Fruit fly (Drosophila melanogaster) whole organism, embryonic: Measurements from ENCODE around the gene CG4270.

ENCODE experiments used
- CG10209 ChIP-seq: fragments of 200-800 bp; sonication (Bioruptor generic); optimal IDR thresholded peaks from 3 replicates; lab custom pipeline; 2017; ENCODE audit warnings: missing biosample characterization, mild to moderate bottlenecking, missing genetic modification characterization, missing genetic modification reagents
- CG12155 ChIP-seq: fragments of 200-800 bp; sonication (Bioruptor generic); optimal IDR thresholded peaks from 3 replicates; lab custom pipeline; 2016; ENCODE audit warnings: missing biosample characterization, missing genetic modification characterization
- CG12942 ChIP-seq: fragments of 200-800 bp; sonication (Bioruptor generic); optimal IDR thresholded peaks from 3 replicates; lab custom pipeline; 2016; ENCODE audit warnings: missing biosample characterization, missing genetic modification characterization
- CG13296 ChIP-seq: fragments of 200-800 bp; sonication (Bioruptor generic); optimal IDR thresholded peaks from 3 replicates; lab custom pipeline; 2018; ENCODE audit warnings: missing biosample characterization, mild to moderate bottlenecking, missing genetic modification characterization
- CG15601 ChIP-seq: fragments of 200-800 bp; sonication (Bioruptor generic); optimal IDR thresholded peaks from 3 replicates; lab custom pipeline; 2019; ENCODE audit warnings: missing biosample characterization, mild to moderate bottlenecking, missing genetic modification characterization, moderate library complexity
- CG18599 ChIP-seq: fragments of 200-800 bp; sonication (Bioruptor generic); optimal IDR thresholded peaks from 3 replicates; lab custom pipeline; 2017; ENCODE audit warnings: missing biosample characterization, missing genetic modification characterization, mild to moderate bottlenecking, moderate library complexity, missing genetic modification reagents
- CG30403 ChIP-seq: fragments of 200-800 bp; sonication (Bioruptor generic); optimal IDR thresholded peaks from 3 replicates; lab custom pipeline; 2016; ENCODE audit warnings: missing biosample characterization, missing genetic modification characterization
- CG31441 ChIP-seq: fragments of 200-800 bp; sonication (Bioruptor generic); IDR thresholded peaks from 2 replicates; pipeline ENCODE4 v1.3.6; 2022; ENCODE audit warnings: missing biosample characterization, missing genetic modification characterization
- CG32767 ChIP-seq: fragments of 200-800 bp; sonication (Bioruptor generic); IDR thresholded peaks from 2 replicates; pipeline ENCODE4 v1.3.6; 2022; ENCODE audit warnings: missing biosample characterization, missing genetic modification characterization
- CG32772 ChIP-seq: fragments of 200-800 bp; sonication (Bioruptor generic); IDR thresholded peaks from 2 replicates; pipeline ENCODE4 v1.3.6; 2022; ENCODE audit warnings: missing biosample characterization, missing genetic modification characterization
- CG33213 ChIP-seq: fragments of 200-800 bp; sonication (Bioruptor generic); optimal IDR thresholded peaks from 3 replicates; lab custom pipeline; 2016; ENCODE audit warnings: missing biosample characterization, missing genetic modification characterization
- CG34224 ChIP-seq: fragments of 200-800 bp; sonication (Bioruptor generic); IDR thresholded peaks from 3 replicates; pipeline ENCODE4 v1.3.6; 2022; ENCODE audit warnings: missing biosample characterization, missing genetic modification characterization; ENCODE audit not compliant: partially characterized antibody
- CG8290 ChIP-seq, 3 experiments: fragments of 200-800 bp; sonication (Bioruptor generic); optimal IDR thresholded peaks; 2 replicates each; lab custom pipeline; 2016 to 2019; ENCODE audit warnings: missing biosample characterization in 3 of 3, missing genetic modification characterization in 3 of 3, mild to moderate bottlenecking in 2 of 3, moderate library complexity in 1 of 3
- CG8388 ChIP-seq: fragments of 200-800 bp; sonication (Bioruptor generic); optimal IDR thresholded peaks from 2 replicates; lab custom pipeline; 2019; ENCODE audit warnings: missing biosample characterization, mild to moderate bottlenecking, missing genetic modification characterization, moderate library complexity
- Deaf1 ChIP-seq: fragments of 200-800 bp; optimal IDR thresholded peaks from 3 replicates; lab custom pipeline; 2019; ENCODE audit warnings: missing biosample characterization, mild to moderate bottlenecking, missing genetic modification characterization, moderate library complexity
- Dref ChIP-seq: fragments of 200-800 bp; sonication (Bioruptor generic); IDR thresholded peaks from 2 replicates; pipeline ENCODE4 v1.3.6; 2022; ENCODE audit warnings: missing biosample characterization, missing genetic modification characterization
- Ets65A ChIP-seq: fragments of 200-800 bp; sonication (Bioruptor generic); peaks from one replicate; lab custom pipeline; 2016; ENCODE audit warnings: missing biosample characterization, missing genetic modification characterization
- H2.0 ChIP-seq: fragments of 200-800 bp; sonication (Bioruptor generic); IDR thresholded peaks from 2 replicates; pipeline ENCODE4 v1.3.6; 2022; ENCODE audit warnings: missing biosample characterization, missing genetic modification characterization
- Hmr ChIP-seq: fragments of 200-800 bp; sonication (Bioruptor generic); optimal IDR thresholded peaks from 3 replicates; lab custom pipeline; 2017; ENCODE audit warnings: mild to moderate bottlenecking, missing biosample characterization, missing genetic modification reagents, missing genetic modification characterization
- Lim3 ChIP-seq: fragments of 200-800 bp; sonication (Bioruptor generic); IDR thresholded peaks from 2 replicates; pipeline ENCODE4 v1.3.6; 2022; ENCODE audit warnings: missing biosample characterization, missing genetic modification characterization
- MBD-R2 ChIP-seq: fragments of 200-800 bp; sonication (Bioruptor generic); IDR thresholded peaks from 2 replicates; pipeline ENCODE4 v1.3.6; 2022; ENCODE audit warnings: missing biosample characterization, missing genetic modification characterization
- Med ChIP-seq: fragments of 200-800 bp; sonication (Bioruptor generic); peaks from one replicate; lab custom pipeline; 2016; ENCODE audit warnings: missing biosample characterization, missing genetic modification characterization, mild to moderate bottlenecking, inconsistent platforms, moderate library complexity
- Nf-YC ChIP-seq: fragments of 200-800 bp; optimal IDR thresholded peaks from 3 replicates; lab custom pipeline; 2019; ENCODE audit warnings: missing biosample characterization, mild to moderate bottlenecking, missing genetic modification characterization, moderate library complexity
- Oaz ChIP-seq: fragments of 200-800 bp; sonication (Bioruptor generic); IDR thresholded peaks from 2 replicates; pipeline ENCODE4 v1.3.6; 2022; ENCODE audit warnings: missing biosample characterization, missing genetic modification characterization
- Pdp1 ChIP-seq, 2 experiments: fragments of 200-800 bp; sonication (Bioruptor generic); optimal IDR thresholded peaks; 3 replicates each; lab custom pipeline; 2016; ENCODE audit warnings: missing biosample characterization in 2 of 2, missing genetic modification characterization in 2 of 2, mild to moderate bottlenecking in 1 of 2, moderate library complexity in 1 of 2
- Ptx1 ChIP-seq: fragments of 200-800 bp; sonication (Bioruptor generic); IDR thresholded peaks from 2 replicates; pipeline ENCODE4 v1.3.6; 2022; ENCODE audit warnings: missing biosample characterization, missing genetic modification characterization
- Trl ChIP-seq, 3 experiments: fragments of >200 bp in 2 of 3; fragments of 200-800 bp in 1 of 3; sonication (Bioruptor generic) in 1 of 3; optimal IDR thresholded peaks; 2 replicates in 1 of 3; 3 replicates in 2 of 3; lab custom pipeline; 2016 to 2017; ENCODE audit warnings: missing biosample characterization in 1 of 3, missing genetic modification characterization in 1 of 3
- Xrp1 ChIP-seq: fragments of 200-800 bp; sonication (Bioruptor generic); IDR thresholded peaks from 2 replicates; pipeline ENCODE4 v1.3.6; 2022; ENCODE audit warnings: missing biosample characterization, missing genetic modification characterization
- aop ChIP-seq: fragments of 200-800 bp; sonication (Bioruptor generic); IDR thresholded peaks from 2 replicates; pipeline ENCODE4 v1.3.6; 2022; ENCODE audit warnings: missing biosample characterization, missing genetic modification characterization
- ap ChIP-seq: fragments of 200-800 bp; sonication (Bioruptor generic); IDR thresholded peaks from 2 replicates; pipeline ENCODE4 v1.3.6; 2022; ENCODE audit warnings: missing biosample characterization, missing genetic modification characterization
- chinmo ChIP-seq: fragments of 200-800 bp; sonication (Bioruptor generic); IDR thresholded peaks from 4 replicates; pipeline ENCODE4 v1.3.6; 2022; ENCODE audit warnings: missing biosample characterization, missing genetic modification characterization; ENCODE audit not compliant: partially characterized antibody
- ci ChIP-seq: fragments of 200-800 bp; sonication (Bioruptor generic); IDR thresholded peaks from 3 replicates; pipeline ENCODE4 v1.3.6; 2022; ENCODE audit warnings: missing biosample characterization, missing genetic modification characterization
- danr ChIP-seq: fragments of 200-800 bp; sonication (Bioruptor generic); IDR thresholded peaks from 2 replicates; pipeline ENCODE4 v1.3.6; 2022; ENCODE audit warnings: missing biosample characterization, missing genetic modification characterization
- dati ChIP-seq: fragments of 200-800 bp; sonication (Bioruptor generic); IDR thresholded peaks from 2 replicates; pipeline ENCODE4 v1.3.6; 2022; ENCODE audit warnings: missing biosample characterization, missing genetic modification characterization
- ems ChIP-seq: fragments of 200-800 bp; sonication (Bioruptor generic); optimal IDR thresholded peaks from 3 replicates; lab custom pipeline; 2016; ENCODE audit warnings: missing biosample characterization, missing genetic modification characterization
- ind ChIP-seq: fragments of 200-800 bp; sonication (Bioruptor generic); optimal IDR thresholded peaks from 3 replicates; lab custom pipeline; 2016; ENCODE audit warnings: missing biosample characterization, missing genetic modification characterization
- ken ChIP-seq: fragments of 200-800 bp; sonication (Bioruptor generic); IDR thresholded peaks from 3 replicates; pipeline ENCODE4 v1.3.6; 2022; ENCODE audit warnings: missing biosample characterization, missing genetic modification characterization
- kni ChIP-seq: fragments of 200-800 bp; sonication (Bioruptor generic); optimal IDR thresholded peaks from 3 replicates; lab custom pipeline; 2017; ENCODE audit warnings: mild to moderate bottlenecking, missing biosample characterization, missing genetic modification reagents, missing genetic modification characterization
- mirr ChIP-seq: fragments of 200-800 bp; sonication (Bioruptor generic); optimal IDR thresholded peaks from 3 replicates; lab custom pipeline; 2018; ENCODE audit warnings: missing biosample characterization, mild to moderate bottlenecking, missing genetic modification characterization
- nmo ChIP-seq: fragments of 200-800 bp; sonication (Bioruptor generic); optimal IDR thresholded peaks from 2 replicates; lab custom pipeline; 2018; ENCODE audit warnings: missing biosample characterization, mild to moderate bottlenecking, missing genetic modification characterization, moderate library complexity
- odd ChIP-seq: fragments of 200-800 bp; sonication (Bioruptor generic); optimal IDR thresholded peaks from 2 replicates; lab custom pipeline; 2017; ENCODE audit warnings: missing biosample characterization, mild to moderate bottlenecking, missing genetic modification characterization
- onecut ChIP-seq: fragments of 200-800 bp; sonication (Bioruptor generic); IDR thresholded peaks from 2 replicates; pipeline ENCODE4 v1.3.6; 2022; ENCODE audit warnings: missing biosample characterization, missing genetic modification characterization
- pan ChIP-seq, 4 experiments: fragments of >200 bp in 3 of 4; fragments of 200-800 bp in 1 of 4; sonication (Bioruptor generic) in 1 of 4; optimal IDR thresholded peaks in 3 of 4; IDR thresholded peaks in 1 of 4; 2 replicates each; pipeline versions ENCODE4 v1.3.6 to Lab custom; 2017 to 2022; ENCODE audit warnings: missing biosample characterization in 2 of 4, missing genetic modification characterization in 2 of 4, mixed read lengths in 1 of 4
- rib ChIP-seq: fragments of 200-800 bp; sonication (Bioruptor generic); IDR thresholded peaks from 2 replicates; pipeline ENCODE4 v1.3.6; 2022; ENCODE audit warnings: missing biosample characterization, missing genetic modification characterization
- sisA ChIP-seq: fragments of 200-800 bp; sonication (Bioruptor generic); IDR thresholded peaks from 2 replicates; pipeline ENCODE4 v1.3.6; 2022; ENCODE audit warnings: missing biosample characterization, missing genetic modification characterization
- so ChIP-seq: fragments of 200-800 bp; sonication (Bioruptor generic); IDR thresholded peaks from 3 replicates; pipeline ENCODE4 v1.3.6; 2022; ENCODE audit warnings: missing biosample characterization, missing genetic modification characterization
- ttk ChIP-seq: fragments of 200-800 bp; sonication (Bioruptor generic); IDR thresholded peaks from 2 replicates; pipeline ENCODE4 v2.1.2; 2022; ENCODE audit warnings: missing biosample characterization, missing genetic modification characterization
- usp ChIP-seq: fragments of >200 bp; optimal IDR thresholded peaks from 2 replicates; lab custom pipeline; 2017; ENCODE audit warnings: missing biosample characterization, missing genetic modification characterization
- wek ChIP-seq: fragments of 200-800 bp; sonication (Bioruptor generic); optimal IDR thresholded peaks from 3 replicates; lab custom pipeline; 2018; ENCODE audit warnings: missing biosample characterization, mild to moderate bottlenecking, missing genetic modification characterization, moderate library complexity

Gene CG4270

dm6 chr2L:2227316-2227715 is 35.9 kb upstream of the CG4270 start (continued):
- peak; percentile 31; the same call in 1 of the 2 replicates for TF ChIP-seq ttk (GFP tag; lab: Robert Waterston, UW)
- TF ChIP-seq CG15601 (tag; lab: Kevin White, UChicago), result peak; percentile 4
- no peak for TF ChIP-seq MBD-R2 (GFP tag; lab: Robert Waterston, UW)
- TF ChIP-seq ci (GFP tag; lab: Robert Waterston, UW), result peak; percentile 91
- peak; percentile 40 for TF ChIP-seq Hmr (GFP tag; lab: Kevin White, UChicago)
- TF ChIP-seq CG33213 (GFP tag; lab: Kevin White, UChicago), result no peak
- no peak for TF ChIP-seq CG34224
- peak; percentile 19 for TF ChIP-seq CG10209 (GFP tag; lab: Kevin White, UChicago)
- peak; percentile 36; the same call in 1 of the 2 replicates for TF ChIP-seq Oaz (GFP tag; lab: Robert Waterston, UW)
- TF ChIP-seq rib (GFP tag; lab: Robert Waterston, UW), result no peak
- 0 out of 3 replicates have a peak, but pooled peaks have one; percentile 3 for TF ChIP-seq ken (GFP tag; lab: Robert Waterston, UW)
- TF ChIP-seq usp (GFP tag; lab: Kevin White, UChicago), result no peak
- peak; percentile 87 for TF ChIP-seq Ets65A (GFP tag; lab: Kevin White, UChicago)
- TF ChIP-seq Dref (GFP tag; lab: Robert Waterston, UW), result no peak
- TF ChIP-seq so (GFP tag; lab: Robert Waterston, UW), result peak; percentile 61; the same call in 1 of the 3 replicates
- no peak for TF ChIP-seq pan (optimal IDR thresholded peaks at IDR 0.05; lab: Kevin White, UChicago)
- TF ChIP-seq pan (GFP tag; optimal IDR thresholded peaks at IDR 0.05 in 1 of 2, IDR thresholded peaks at IDR 0.05 in 1 of 2), result peak in 1 of 2 experiments; percentile 63
- peak; percentile 33; the same call in 1 of the 2 replicates for TF ChIP-seq CG32767 (GFP tag; lab: Robert Waterston, UW)
- no peak for TF ChIP-seq CG32772
- TF ChIP-seq CG30403 (GFP tag; lab: Kevin White, UChicago), result peak; percentile 52
- peak; percentile 49 for TF ChIP-seq ind (GFP tag; lab: Kevin White, UChicago)
- peak; percentile 66 for TF ChIP-seq Ptx1 (GFP tag; lab: Robert Waterston, UW)
- peak; percentile 59; the same call in 1 of the 2 replicates for TF ChIP-seq sisA
- peak; percentile 54 for TF ChIP-seq ap (GFP tag; lab: Robert Waterston, UW)
- no peak for TF ChIP-seq CG18599 (GFP tag; lab: Kevin White, UChicago)
- TF ChIP-seq dati (GFP tag; lab: Robert Waterston, UW), result no peak; the same call in 1 of the 2 replicates
- peak; percentile 44; the same call in 1 of the 2 replicates for TF ChIP-seq CG31441 (GFP tag; lab: Robert Waterston, UW)
- TF ChIP-seq H2.0 (GFP tag; lab: Robert Waterston, UW), result peak; percentile 54; the same call in 1 of the 2 replicates
- TF ChIP-seq Med (GFP tag; lab: Kevin White, UChicago), result peak; percentile 84
- TF ChIP-seq Xrp1 (GFP tag; lab: Robert Waterston, UW), result peak; percentile 33; the same call in 1 of the 2 replicates
- peak; percentile 43 to 50 for TF ChIP-seq Trl (optimal IDR thresholded peaks at IDR 0.05; lab: Kevin White, UChicago)
- no peak for TF ChIP-seq Trl (GFP tag; optimal IDR thresholded peaks at IDR 0.05; lab: Kevin White, UChicago)
- TF ChIP-seq danr, result no peak
- no peak for TF ChIP-seq kni (GFP tag; lab: Kevin White, UChicago)
- peak; percentile 35 for TF ChIP-seq CG8388
- TF ChIP-seq CG12942 (GFP tag; lab: Kevin White, UChicago), result peak; percentile 37
- TF ChIP-seq onecut (GFP tag; lab: Robert Waterston, UW), result peak; percentile 47
- peak; percentile 43 for TF ChIP-seq odd (GFP tag; lab: Kevin White, UChicago)
- no peak for TF ChIP-seq CG12155
- TF ChIP-seq wek (GFP tag; lab: Kevin White, UChicago), result peak; percentile 40
- TF ChIP-seq mirr (GFP tag; lab: Kevin White, UChicago), result no peak
- peak; percentile 41 for TF ChIP-seq CG13296
- TF ChIP-seq Nf-YC (tag; lab: Kevin White, UChicago), result peak; percentile 30
- TF ChIP-seq nmo, result peak; percentile 26
- TF ChIP-seq Lim3 (GFP tag; lab: Robert Waterston, UW), result peak; percentile 18; the same call in 1 of the 2 replicates
- TF ChIP-seq Pdp1 (GFP tag; optimal IDR thresholded peaks at IDR 0.05; lab: Kevin White, UChicago), result peak; percentile 17 to 24
- no peak for TF ChIP-seq ems (GFP tag; lab: Kevin White, UChicago)
- 0 out of 4 replicates have a peak, but pooled peaks have one; percentile 45 for TF ChIP-seq chinmo (GFP tag; lab: Robert Waterston, UW)
- TF ChIP-seq CG8290 (GFP tag; optimal IDR thresholded peaks at IDR 0.05; lab: Kevin White, UChicago), result no peak
- TF ChIP-seq CG8290 (tag; optimal IDR thresholded peaks at IDR 0.05; lab: Kevin White, UChicago), result peak in 1 of 2 experiments; percentile 60
- TF ChIP-seq Deaf1, result no peak
- no peak for TF ChIP-seq aop (GFP tag; lab: Robert Waterston, UW)
